Fruit fly (Drosophila melanogaster) whole organism, wandering third instar larva: ENCODE data around the gene Mgat2.
A peak's percentile ranks its signal among the peaks of the same experiment; 100 is the strongest.

Experiments
- Abd-B ChIP-seq: fragments of >200 bp; optimal IDR thresholded peaks from 2 replicates; lab custom pipeline; 2017; ENCODE audit warnings: missing biosample characterization, missing genetic modification characterization
- CG32264 ChIP-seq: fragments of 200-800 bp; sonication (Bioruptor generic); optimal IDR thresholded peaks from 2 replicates; lab custom pipeline; 2016; ENCODE audit warnings: missing biosample characterization, missing genetic modification characterization
- CG9705 ChIP-seq: fragments of 200-800 bp; sonication (Bioruptor generic); optimal IDR thresholded peaks from 2 replicates; lab custom pipeline; 2018; ENCODE audit warnings: missing biosample characterization, mild to moderate bottlenecking, missing genetic modification characterization
- Dfd ChIP-seq: fragments of >200 bp; optimal IDR thresholded peaks from 2 replicates; lab custom pipeline; 2017; ENCODE audit warnings: missing biosample characterization, missing genetic modification characterization
- Dif ChIP-seq: fragments of 200-275, 200-300 bp; sonication (Bioruptor generic); optimal IDR thresholded peaks from 2 replicates; lab custom pipeline; 2018; ENCODE audit warnings: missing biosample characterization, missing genetic modification characterization; ENCODE audit not compliant: partially characterized antibody
- GATAd ChIP-seq: sonication (Bioruptor generic); optimal IDR thresholded peaks from 2 replicates; lab custom pipeline; 2016; ENCODE audit warnings: missing biosample characterization, missing genetic modification characterization
- HLH106 ChIP-seq: fragments of 200-800 bp; optimal IDR thresholded peaks from 3 replicates; lab custom pipeline; 2019; ENCODE audit warnings: missing biosample characterization, mild to moderate bottlenecking, missing genetic modification characterization, moderate library complexity
- Hnf4 ChIP-seq: fragments of 200-800 bp; sonication (Bioruptor generic); optimal IDR thresholded peaks from 2 replicates; lab custom pipeline; 2016; ENCODE audit warnings: missing biosample characterization, mild to moderate bottlenecking, missing genetic modification characterization
- Hr78 ChIP-seq: fragments of >200 bp; optimal IDR thresholded peaks from 2 replicates; lab custom pipeline; 2017; ENCODE audit warnings: missing biosample characterization, missing genetic modification characterization
- Hr83 ChIP-seq: fragments of 200-300 bp; sonication (Bioruptor generic); optimal IDR thresholded peaks from 2 replicates; lab custom pipeline; 2016; ENCODE audit warnings: missing biosample characterization, mild to moderate bottlenecking, missing genetic modification characterization, moderate library complexity; ENCODE audit not compliant: poor library complexity, severe bottlenecking
- Jra ChIP-seq: sonication (Bioruptor generic); optimal IDR thresholded peaks from 2 replicates; lab custom pipeline; 2016; ENCODE audit warnings: missing biosample characterization, missing genetic modification characterization
- Mio ChIP-seq: sonication (Bioruptor generic); optimal IDR thresholded peaks from 2 replicates; lab custom pipeline; 2016; ENCODE audit warnings: missing biosample characterization, missing genetic modification characterization
- Myc ChIP-seq: fragments of >200 bp; optimal IDR thresholded peaks from 2 replicates; lab custom pipeline; 2017
- N ChIP-seq: fragments of >200 bp; optimal IDR thresholded peaks from 2 replicates; lab custom pipeline; 2018; ENCODE audit warnings: missing biosample characterization, missing external identifiers, missing genetic modification characterization
- OdsH ChIP-seq: fragments of 200-800 bp; sonication (Bioruptor generic); optimal IDR thresholded peaks from 2 replicates; lab custom pipeline; 2016; ENCODE audit warnings: missing biosample characterization, mild to moderate bottlenecking, missing genetic modification characterization
- Rel ChIP-seq, 2 experiments: fragments of 200-800 bp; sonication (Bioruptor generic) in 1 of 2; optimal IDR thresholded peaks; 2 replicates in 1 of 2; 3 replicates in 1 of 2; lab custom pipeline; 2016 to 2019; ENCODE audit warnings: mild to moderate bottlenecking in 2 of 2, missing biosample characterization in 2 of 2, missing genetic modification characterization in 2 of 2, moderate library complexity in 1 of 2
- Sp1 ChIP-seq: fragments of 200-800 bp; sonication (Bioruptor generic); optimal IDR thresholded peaks from 3 replicates; lab custom pipeline; 2019; ENCODE audit warnings: missing biosample characterization, mild to moderate bottlenecking, missing genetic modification characterization, moderate library complexity
- Vsx2 ChIP-seq: fragments of 200-300, 225-300 bp; sonication (Bioruptor generic); optimal IDR thresholded peaks from 2 replicates; lab custom pipeline; 2018; ENCODE audit warnings: missing biosample characterization, missing genetic modification characterization; ENCODE audit not compliant: partially characterized antibody
- br ChIP-seq: fragments of 200-800 bp; sonication (Bioruptor generic); optimal IDR thresholded peaks from 2 replicates; lab custom pipeline; 2016; ENCODE audit warnings: missing biosample characterization, missing genetic modification characterization
- brk ChIP-seq: fragments of 200-800 bp; sonication (Bioruptor generic); optimal IDR thresholded peaks from 2 replicates; lab custom pipeline; 2016; ENCODE audit warnings: missing biosample characterization, mild to moderate bottlenecking, missing genetic modification characterization
- dl ChIP-seq, 2 experiments: fragments of 175-275, 200-275 bp in 1 of 2; fragments of 200-275 bp in 1 of 2; sonication (Bioruptor generic); optimal IDR thresholded peaks; lab custom pipeline; 2018; ENCODE audit warnings: mild to moderate bottlenecking in 2 of 2, missing biosample characterization in 2 of 2, missing genetic modification characterization in 2 of 2, moderate library complexity in 2 of 2; ENCODE audit not compliant: partially characterized antibody in 2 of 2, insufficient read depth in 1 of 2
- dsf ChIP-seq: sonication (Bioruptor generic); optimal IDR thresholded peaks from 2 replicates; lab custom pipeline; 2016; ENCODE audit warnings: missing biosample characterization, missing genetic modification characterization, borderline replicate concordance
- ey ChIP-seq: fragments of 200-800 bp; sonication (Bioruptor generic); optimal IDR thresholded peaks from 2 replicates; lab custom pipeline; 2016; ENCODE audit warnings: missing biosample characterization, missing genetic modification characterization
- foxo ChIP-seq, 2 experiments: fragments of 200-800 bp; sonication (Bioruptor generic); optimal IDR thresholded peaks; 2 replicates in 1 of 2; 3 replicates in 1 of 2; lab custom pipeline; 2016 to 2017; ENCODE audit warnings: missing biosample characterization in 2 of 2, missing genetic modification characterization in 2 of 2
- fru ChIP-seq: fragments of 200-800 bp; sonication (Bioruptor generic); optimal IDR thresholded peaks from 3 replicates; lab custom pipeline; 2016; ENCODE audit warnings: missing biosample characterization, mild to moderate bottlenecking, missing genetic modification characterization
- h ChIP-seq: fragments of 200-800 bp; sonication (Bioruptor generic); optimal IDR thresholded peaks from 3 replicates; lab custom pipeline; 2016; ENCODE audit warnings: missing biosample characterization, mild to moderate bottlenecking, missing genetic modification characterization
- jim ChIP-seq: fragments of 175-275, 200-325 bp; sonication (Bioruptor generic); optimal IDR thresholded peaks from 2 replicates; lab custom pipeline; 2016; ENCODE audit warnings: missing biosample characterization, mild to moderate bottlenecking, missing genetic modification characterization
- lola ChIP-seq: fragments of >200 bp; optimal IDR thresholded peaks from 2 replicates; lab custom pipeline; 2017; ENCODE audit warnings: missing biosample characterization, missing genetic modification characterization
- pan ChIP-seq: fragments of >200 bp; optimal IDR thresholded peaks from 2 replicates; lab custom pipeline; 2017
- psq ChIP-seq: fragments of 200-800 bp; sonication (Bioruptor generic); optimal IDR thresholded peaks from 3 replicates; lab custom pipeline; 2017; ENCODE audit warnings: missing biosample characterization, mild to moderate bottlenecking, missing genetic modification characterization, moderate library complexity
- rgr ChIP-seq: fragments of 200-800 bp; sonication (Bioruptor generic); optimal IDR thresholded peaks from 3 replicates; lab custom pipeline; 2016; ENCODE audit warnings: missing biosample characterization, mild to moderate bottlenecking, missing genetic modification characterization
- sage ChIP-seq: fragments of 200-800 bp; sonication (Bioruptor generic); optimal IDR thresholded peaks from 2 replicates; lab custom pipeline; 2016; ENCODE audit warnings: missing biosample characterization, mild to moderate bottlenecking, missing genetic modification characterization
- sv ChIP-seq: fragments of 200-800 bp; sonication (Bioruptor generic); optimal IDR thresholded peaks from 3 replicates; lab custom pipeline; 2016; ENCODE audit warnings: missing biosample characterization, missing genetic modification characterization
- tai ChIP-seq: sonication (Bioruptor generic); optimal IDR thresholded peaks from 2 replicates; lab custom pipeline; 2016; ENCODE audit warnings: missing biosample characterization, missing genetic modification characterization
- usp ChIP-seq: fragments of >200 bp; optimal IDR thresholded peaks from 2 replicates; lab custom pipeline; 2017; ENCODE audit warnings: missing biosample characterization, missing genetic modification characterization
- woc ChIP-seq: sonication (Bioruptor generic); optimal IDR thresholded peaks from 2 replicates; lab custom pipeline; 2016; ENCODE audit warnings: missing biosample characterization, mild to moderate bottlenecking, missing genetic modification characterization

Gene Mgat2

dm6 chr3R:30055915-30056544 lies 34.0 kb upstream of the Mgat2 start, which contains the start of the genes Rpp14b and spn-A:
TSS of gene Rpp14b (plus strand) at chr3R:30055957.
TSS of gene spn-A (minus strand) at chr3R:30056037.
- TF ChIP-seq jim (no peak), Myc (lab: Kevin White, UChicago) (no peak), Sp1 (GFP tag; lab: Kevin White, UChicago) (peak; percentile 13), ey (GFP tag; lab: Kevin White, UChicago) (peak; percentile 19), OdsH (peak; percentile 4), HLH106 (tag; lab: Kevin White, UChicago) (peak; percentile 39), GATAd (no peak), Hr83 (GFP tag; lab: Kevin White, UChicago) (peak; percentile 21), Hnf4 (GFP tag; lab: Kevin White, UChicago) (no peak), Hr78 (GFP tag; lab: Kevin White, UChicago) (no peak), sage (GFP tag; lab: Kevin White, UChicago) (no peak), Jra (no peak), pan (no peak), sv (GFP tag; lab: Kevin White, UChicago) (no peak), h (GFP tag; lab: Kevin White, UChicago) (peak; percentile 18), CG9705 (no peak), br (GFP tag; lab: Kevin White, UChicago) (peak; percentile 30), dl (GFP tag; optimal IDR thresholded peaks at IDR 0.05; lab: Kevin White, UChicago; ENCODE audit: insufficient read depth in 1 of 2, partially characterized antibody in 2 of 2) (no peak), brk (no peak), woc (GFP tag; lab: Kevin White, UChicago) (peak; percentile 47), rgr (GFP tag; lab: Kevin White, UChicago) (peak; percentile 53), foxo (GFP tag; optimal IDR thresholded peaks at IDR 0.05; lab: Kevin White, UChicago) (peak in 1 of 2 experiments; percentile 43), lola (GFP tag; lab: Kevin White, UChicago) (no peak), Vsx2 (GFP tag; lab: Kevin White, UChicago) (no peak), dsf (no peak), tai (GFP tag; lab: Kevin White, UChicago) (no peak), Mio (GFP tag; lab: Kevin White, UChicago) (no peak), CG32264 (no peak), N (GFP tag; lab: Kevin White, UChicago) (no peak), Abd-B (GFP tag; lab: Kevin White, UChicago) (no peak)

- no peak for TF ChIP-seq tai (GFP tag; lab: Kevin White, UChicago)
- peak; percentile 29 for TF ChIP-seq Sp1 (GFP tag; lab: Kevin White, UChicago)
- TF ChIP-seq Myc (lab: Kevin White, UChicago) = peak; percentile 28
- peak; percentile 11 for TF ChIP-seq HLH106 (tag; lab: Kevin White, UChicago)
- no peak for TF ChIP-seq Rel (GFP tag; optimal IDR thresholded peaks at IDR 0.05; lab: Kevin White, UChicago)
- TF ChIP-seq Rel (tag; optimal IDR thresholded peaks at IDR 0.05; lab: Kevin White, UChicago) = peak; percentile 26
- peak; percentile 11 for TF ChIP-seq Dif (GFP tag; lab: Kevin White, UChicago)
These were observed 30.5 kb upstream of the Mgat2 start, which contains the start of gene Jasper for dm6 chr3R:30052455-30053046. TSS of gene Jasper (plus strand) at chr3R:30052514.

dm6 chr3R:30051933-30052332 lies 29.9 kb upstream of the Mgat2 start, which contains the start of gene CG15528:
TSS of gene CG15528 (minus strand) at chr3R:30052112.
- no peak for TF ChIP-seq dl (GFP tag; optimal IDR thresholded peaks at IDR 0.05; lab: Kevin White, UChicago; ENCODE audit: insufficient read depth in 1 of 2, partially characterized antibody in 2 of 2)
- TF ChIP-seq usp (GFP tag; lab: Kevin White, UChicago) = no peak
- TF ChIP-seq Hr78 (GFP tag; lab: Kevin White, UChicago) = no peak
- no peak for TF ChIP-seq Hnf4 (GFP tag; lab: Kevin White, UChicago)
- TF ChIP-seq fru (GFP tag; lab: Kevin White, UChicago) = no peak
- TF ChIP-seq brk = no peak
- no peak for TF ChIP-seq psq
- TF ChIP-seq pan = no peak
- TF ChIP-seq HLH106 (tag; lab: Kevin White, UChicago) = no peak
- TF ChIP-seq Mio (GFP tag; lab: Kevin White, UChicago) = no peak
- TF ChIP-seq Hr83 (GFP tag; lab: Kevin White, UChicago) = no peak
- TF ChIP-seq Dfd (GFP tag; lab: Kevin White, UChicago) = no peak
- TF ChIP-seq N (GFP tag; lab: Kevin White, UChicago) = no peak
- no peak for TF ChIP-seq lola (GFP tag; lab: Kevin White, UChicago)
- TF ChIP-seq Vsx2 (GFP tag; lab: Kevin White, UChicago) = no peak
- no peak for TF ChIP-seq Sp1 (GFP tag; lab: Kevin White, UChicago)
